Worm (Caenorhabditis elegans): ENCODE results near the gene Y113G7B.12.

Gene Y113G7B.12

ce11 chrV:20165808-20166207 lies 46.7 kb downstream of the Y113G7B.12 start:
- TF ChIP-seq nhr-77 (tag; optimal IDR thresholded peaks at IDR 0.05) (no peak), elt-2 (tag; optimal IDR thresholded peaks at IDR 0.05) (peak; percentile 71), skn-1 (tag; optimal IDR thresholded peaks at IDR 0.05) (peak; percentile 90), jun-1 (tag; optimal IDR thresholded peaks at IDR 0.05) (no peak)

DNA sequence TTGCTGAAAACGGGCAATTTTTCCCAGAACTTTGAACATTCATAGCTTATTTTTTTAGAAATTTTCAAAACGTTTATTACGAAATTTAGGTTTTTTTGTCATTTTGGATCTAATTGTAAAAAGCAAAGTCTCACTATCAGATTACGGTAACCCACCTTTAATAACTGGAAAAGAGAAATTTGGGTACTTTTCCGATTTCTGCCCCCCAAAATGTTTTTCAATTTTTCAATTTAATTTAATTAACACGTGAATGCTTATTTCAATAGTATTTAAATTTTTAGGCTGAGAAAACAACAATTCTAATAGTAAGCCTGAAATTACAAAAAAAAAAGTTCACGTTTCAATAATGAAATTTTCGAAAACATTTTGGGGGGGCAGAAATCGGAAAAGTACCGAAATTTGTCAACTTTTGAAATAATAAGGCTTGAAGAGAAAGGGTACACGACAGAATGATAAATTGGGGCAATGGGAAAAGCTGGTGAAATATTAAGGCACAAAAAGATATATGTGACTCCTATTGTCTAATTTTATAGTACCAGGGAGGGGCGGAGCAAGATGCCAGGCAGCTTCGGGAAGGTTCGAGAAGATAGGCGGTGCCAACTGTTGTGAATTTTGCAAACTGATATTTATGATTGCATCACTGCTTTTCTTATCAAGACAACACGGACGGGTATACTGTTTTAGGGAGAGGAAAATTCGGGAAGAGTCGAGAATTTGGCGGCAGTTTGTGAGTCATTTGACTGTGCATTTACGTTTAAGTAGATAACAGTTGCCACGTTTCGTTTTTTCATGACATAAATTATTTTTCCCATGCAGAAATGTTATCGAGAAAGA lies 48.2 kb downstream of the Y113G7B.12 start, which contains the start of gene F19B2.5:
F19B2.5 (minus strand) TSS at position 107 of the 834 bp plus-strand sequence.
- no peak for TF ChIP-seq hmg-11 (tag; optimal IDR thresholded peaks at IDR 0.05)
- peak; percentile 99 for TF ChIP-seq elt-2 (tag; optimal IDR thresholded peaks at IDR 0.05)
- TF ChIP-seq ZK546.5 (tag; optimal IDR thresholded peaks at IDR 0.05), result no peak
- no peak for TF ChIP-seq eor-1 (tag; optimal IDR thresholded peaks at IDR 0.05)
- TF ChIP-seq ceh-9 (tag; optimal IDR thresholded peaks at IDR 0.05), result no peak
- no peak for TF ChIP-seq nhr-67 (tag; optimal IDR thresholded peaks at IDR 0.05)
- peak; percentile 77 for TF ChIP-seq lsy-12 (tag; optimal IDR thresholded peaks at IDR 0.05)
- no peak for TF ChIP-seq ceh-82 (tag; optimal IDR thresholded peaks at IDR 0.05)
- TF ChIP-seq fos-1 (tag; optimal IDR thresholded peaks at IDR 0.05), result peak; percentile 8
- TF ChIP-seq unc-62 (GFP tag; optimal IDR thresholded peaks at IDR 0.05), result no peak
- TF ChIP-seq ama-1 (optimal IDR thresholded peaks at IDR 0.05), result peak; percentile 89
- peak; percentile 73 for TF ChIP-seq pqm-1 (tag; optimal IDR thresholded peaks at IDR 0.05)
- peak; percentile 43 for TF ChIP-seq pha-4 (tag; optimal IDR thresholded peaks at IDR 0.05)
- TF ChIP-seq nhr-12 (tag; optimal IDR thresholded peaks at IDR 0.05), result no peak
- TF ChIP-seq fkh-10 (GFP tag; optimal IDR thresholded peaks at IDR 0.05), result no peak
- no peak for TF ChIP-seq nhr-28 (tag; optimal IDR thresholded peaks at IDR 0.05)
- TF ChIP-seq egl-5 (tag; optimal IDR thresholded peaks at IDR 0.05), result no peak
- TF ChIP-seq jun-1 (tag; optimal IDR thresholded peaks at IDR 0.05), result peak; percentile 74
- TF ChIP-seq nhr-237 (tag; optimal IDR thresholded peaks at IDR 0.05), result no peak
- peak; percentile 13 for TF ChIP-seq nfya-1 (tag; optimal IDR thresholded peaks at IDR 0.05; ENCODE audit: insufficient read depth)

DNA sequence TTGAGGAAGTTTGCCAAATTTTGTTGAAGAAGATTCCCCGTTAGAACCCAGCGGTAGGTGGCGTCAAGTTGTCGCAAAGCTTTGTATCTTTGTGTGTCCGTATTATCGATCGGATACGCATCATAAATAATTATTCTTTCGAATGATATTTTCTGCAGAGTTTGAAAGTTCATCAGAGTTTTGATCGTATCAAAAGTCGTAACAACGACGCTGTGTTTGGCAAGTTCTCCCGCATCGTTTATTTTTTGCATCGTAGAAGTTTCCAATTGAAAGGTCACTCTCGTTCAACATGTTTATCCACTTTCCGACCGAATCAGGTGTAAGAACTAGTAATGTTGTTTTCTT lies 49.4 kb downstream of the Y113G7B.12 start:
- no peak for TF ChIP-seq lin-39 (tag; optimal IDR thresholded peaks at IDR 0.05)
- TF ChIP-seq ama-1 (optimal IDR thresholded peaks at IDR 0.05), result peak; percentile 77

ce11 chrV:20162290-20163104 lies 50.0 kb downstream of the Y113G7B.12 start:
- TF ChIP-seq aly-2 (tag; optimal IDR thresholded peaks at IDR 0.05), result no peak
- TF ChIP-seq nfya-1 (tag; optimal IDR thresholded peaks at IDR 0.05; ENCODE audit: insufficient read depth), result no peak
- no peak for TF ChIP-seq nhr-77 (tag; optimal IDR thresholded peaks at IDR 0.05)
- TF ChIP-seq egl-5 (tag; optimal IDR thresholded peaks at IDR 0.05), result no peak
- TF ChIP-seq lin-15B (tag; optimal IDR thresholded peaks at IDR 0.05), result no peak
- no peak for TF ChIP-seq fkh-2 (tag; optimal IDR thresholded peaks at IDR 0.05)
- TF ChIP-seq elt-2 (tag; optimal IDR thresholded peaks at IDR 0.05), result peak; percentile 65
- TF ChIP-seq ama-1 (optimal IDR thresholded peaks at IDR 0.05), result peak; percentile 77
- TF ChIP-seq pha-4 (tag; optimal IDR thresholded peaks at IDR 0.05), result peak; percentile 43
- TF ChIP-seq ceh-28 (tag; optimal IDR thresholded peaks at IDR 0.05), result peak; percentile 12
- TF ChIP-seq zag-1 (tag; optimal IDR thresholded peaks at IDR 0.05), result no peak

DNA sequence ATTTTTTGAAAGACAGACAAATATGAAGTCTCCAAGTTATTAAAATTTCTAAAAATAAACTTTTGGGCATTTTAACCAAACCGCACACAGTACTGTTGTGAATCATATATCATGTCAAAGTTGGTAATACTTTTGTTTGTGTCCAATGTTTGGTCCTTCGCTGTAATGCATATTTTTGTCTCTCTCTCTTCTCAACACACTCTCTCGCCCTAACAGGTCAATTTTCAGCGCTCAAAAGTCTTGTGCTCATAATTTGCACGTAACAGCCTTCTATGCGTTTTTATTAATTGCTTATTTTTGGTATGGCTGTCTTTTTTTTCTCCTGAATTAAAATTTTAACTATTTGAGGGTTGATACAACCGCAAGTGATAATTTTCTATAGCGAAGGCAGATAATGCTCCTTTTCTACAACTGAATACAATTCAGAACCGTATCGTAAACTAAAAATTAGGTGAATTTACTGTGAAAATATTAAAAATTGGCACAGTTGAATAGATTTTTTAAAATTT lies 50.6 kb downstream of the Y113G7B.12 start:
- TF ChIP-seq mml-1 (tag; optimal IDR thresholded peaks at IDR 0.05) (no peak), nhr-28 (tag; optimal IDR thresholded peaks at IDR 0.05) (no peak), nhr-23 (tag; optimal IDR thresholded peaks at IDR 0.05) (no peak), hmg-11 (tag; optimal IDR thresholded peaks at IDR 0.05) (no peak), pha-4 (tag; optimal IDR thresholded peaks at IDR 0.05) (no peak), fkh-2 (tag; optimal IDR thresholded peaks at IDR 0.05) (no peak), nhr-67 (tag; optimal IDR thresholded peaks at IDR 0.05) (no peak), eor-1 (tag; optimal IDR thresholded peaks at IDR 0.05) (no peak), nhr-43 (tag; optimal IDR thresholded peaks at IDR 0.05; ENCODE audit: poor library complexity, severe bottlenecking) (no peak), snpc-4 (tag; optimal IDR thresholded peaks at IDR 0.05) (no peak), egl-5 (tag; optimal IDR thresholded peaks at IDR 0.05) (no peak), nhr-25 (tag; optimal IDR thresholded peaks at IDR 0.05) (no peak), ceh-82 (tag; optimal IDR thresholded peaks at IDR 0.05) (no peak)

Data from whole organism, L3 larva.